Worm (Caenorhabditis elegans) whole organism, young adult: ENCODE data around the gene Y57G11C.8.
A peak's percentile ranks its signal among the peaks of the same experiment; 100 is the strongest.

Source experiments
- B0035.1 ChIP-seq: sonication (generic microtip); optimal IDR thresholded peaks from 2 replicates; lab custom pipeline; 2016; ENCODE audit warnings: missing genetic modification characterization, mild to moderate bottlenecking, missing compliant biosample characterization, missing genotype, missing genetic modification reagents
- B0336.3 ChIP-seq: fragments of 200-800 bp; sonication (Bioruptor generic); IDR thresholded peaks from 2 replicates; pipeline ENCODE4 v1.3.6; 2022; ENCODE audit warnings: missing genetic modification characterization, missing compliant biosample characterization
- C06A6.2 ChIP-seq: fragments of 200-800 bp; sonication (Bioruptor generic); conservative IDR thresholded peaks from 2 replicates; pipeline ENCODE4 v1.3.6; 2022; ENCODE audit warnings: missing genetic modification characterization, missing compliant biosample characterization
- F22D6.2 ChIP-seq: sonication (generic microtip); optimal IDR thresholded peaks from 2 replicates; lab custom pipeline; 2016; ENCODE audit warnings: mild to moderate bottlenecking, missing genetic modification characterization, missing compliant biosample characterization
- F23B12.7 ChIP-seq: sonication (generic microtip); optimal IDR thresholded peaks from 2 replicates; lab custom pipeline; 2017; ENCODE audit warnings: missing genetic modification characterization, mild to moderate bottlenecking, missing compliant biosample characterization, antibody characterized with exemption, moderate library complexity; ENCODE audit not compliant: insufficient read depth
- F49E8.2 ChIP-seq: sonication (generic microtip); optimal IDR thresholded peaks from 3 replicates; lab custom pipeline; 2017; ENCODE audit warnings: missing genetic modification characterization, mild to moderate bottlenecking, missing compliant biosample characterization, antibody characterized with exemption, moderate library complexity; ENCODE audit not compliant: insufficient read depth
- F57C9.4 ChIP-seq: sonication (generic microtip); optimal IDR thresholded peaks from 2 replicates; lab custom pipeline; 2017; ENCODE audit warnings: mild to moderate bottlenecking, missing genetic modification characterization, missing compliant biosample characterization
- K12H6.12 ChIP-seq: fragments of 200-800 bp; sonication (Bioruptor generic); optimal IDR thresholded peaks from 2 replicates; lab custom pipeline; 2018; ENCODE audit warnings: mild to moderate bottlenecking, missing genetic modification characterization, missing compliant biosample characterization
- T07F8.4 ChIP-seq: sonication (generic microtip); optimal IDR thresholded peaks from 2 replicates; lab custom pipeline; 2016; ENCODE audit warnings: mild to moderate bottlenecking, missing genetic modification characterization, moderate library complexity, missing compliant biosample characterization
- Y53G8AR.9 ChIP-seq: fragments of 200-800 bp; sonication (Bioruptor generic); conservative IDR thresholded peaks from 2 replicates; pipeline ENCODE4 v1.3.6; 2022; ENCODE audit warnings: missing genetic modification reagents, missing genetic modification characterization, missing compliant biosample characterization
- Y67H2A.10 ChIP-seq: fragments of 200-800 bp; sonication (Bioruptor generic); conservative IDR thresholded peaks from 2 replicates; pipeline ENCODE4 v1.3.6; 2022; ENCODE audit warnings: missing genetic modification reagents, missing genetic modification characterization, missing compliant biosample characterization
- Y95B8A.8 ChIP-seq: fragments of 200-800 bp; sonication (Bioruptor generic); IDR thresholded peaks from 2 replicates; pipeline ENCODE4 v1.3.6; 2022; ENCODE audit warnings: missing genetic modification reagents, missing genetic modification characterization, missing compliant biosample characterization
- atf-7 ChIP-seq: sonication (generic microtip); optimal IDR thresholded peaks from 2 replicates; lab custom pipeline; 2017; ENCODE audit warnings: mild to moderate bottlenecking, missing genetic modification characterization, missing compliant biosample characterization
- bed-2 ChIP-seq: fragments of 200-800 bp; sonication (Bioruptor generic); IDR thresholded peaks from 2 replicates; pipeline ENCODE4 v1.3.6; 2022; ENCODE audit warnings: missing genetic modification reagents, missing genetic modification characterization, missing compliant biosample characterization
- cebp-2 ChIP-seq: fragments of 200-800 bp; sonication (Bioruptor generic); IDR thresholded peaks from 2 replicates; pipeline ENCODE4 v1.3.6; 2022; ENCODE audit warnings: missing genetic modification characterization, missing compliant biosample characterization
- ceh-40 ChIP-seq: fragments of 200-800 bp; sonication (Bioruptor generic); IDR thresholded peaks from 2 replicates; pipeline ENCODE4 v1.3.6; 2022; ENCODE audit warnings: missing genetic modification characterization, missing compliant biosample characterization
- die-1 ChIP-seq: sonication (generic microtip); optimal IDR thresholded peaks from 2 replicates; lab custom pipeline; 2016; ENCODE audit warnings: missing genotype, mild to moderate bottlenecking, missing genetic modification characterization, missing compliant biosample characterization
- dox-1 ChIP-seq: fragments of 200-800 bp; sonication (Bioruptor generic); IDR thresholded peaks from 2 replicates; pipeline ENCODE4 v1.3.6; 2022; ENCODE audit warnings: missing genetic modification reagents, missing genetic modification characterization, missing compliant biosample characterization
- efl-1 ChIP-seq: fragments of 150-350 bp; optimal IDR thresholded peaks from 2 replicates; lab custom pipeline; 2014; ENCODE audit warnings: missing biosample characterization, missing genetic modification reagents, missing genetic modification characterization
- egl-18 ChIP-seq: fragments of 200-800 bp; sonication (Bioruptor generic); IDR thresholded peaks from 2 replicates; pipeline ENCODE4 v1.3.6; 2022; ENCODE audit warnings: missing genetic modification reagents, missing genetic modification characterization, missing compliant biosample characterization
- egrh-3 ChIP-seq: fragments of 200-800 bp; sonication (Bioruptor generic); IDR thresholded peaks from 2 replicates; pipeline ENCODE4 v1.3.6; 2022; ENCODE audit warnings: missing genetic modification reagents, missing genetic modification characterization, missing compliant biosample characterization
- fkh-3 ChIP-seq: sonication (generic microtip); optimal IDR thresholded peaks from 2 replicates; lab custom pipeline; 2016; ENCODE audit warnings: mild to moderate bottlenecking, missing genetic modification characterization, missing compliant biosample characterization
- hlh-26 ChIP-seq: fragments of 200-800 bp; sonication (Bioruptor generic); conservative IDR thresholded peaks from 2 replicates; pipeline ENCODE4 v1.3.6; 2022; ENCODE audit warnings: missing genetic modification reagents, missing genetic modification characterization, missing compliant biosample characterization
- hmg-20 ChIP-seq: fragments of 200-800 bp; sonication (Bioruptor generic); IDR thresholded peaks from 2 replicates; pipeline ENCODE4 v1.3.6; 2022; ENCODE audit warnings: missing genetic modification reagents, missing genetic modification characterization, missing compliant biosample characterization
- let-526 ChIP-seq: fragments of 200-800 bp; sonication (Bioruptor generic); IDR thresholded peaks from 2 replicates; pipeline ENCODE4 v1.3.6; 2022; ENCODE audit warnings: missing genetic modification reagents, missing genetic modification characterization, missing compliant biosample characterization
- let-607 ChIP-seq, 2 experiments: fragments of 200-800 bp in 1 of 2; sonication (Bioruptor generic) in 1 of 2; sonication (generic microtip) in 1 of 2; optimal IDR thresholded peaks; 2 replicates each; lab custom pipeline; 2016 to 2018; ENCODE audit warnings: mild to moderate bottlenecking in 2 of 2, missing compliant biosample characterization in 2 of 2, missing genetic modification characterization in 2 of 2, moderate library complexity in 2 of 2, missing genotype in 1 of 2
- lin-26 ChIP-seq: fragments of 200-800 bp; sonication (Bioruptor generic); IDR thresholded peaks from 2 replicates; pipeline ENCODE4 v1.3.6; 2022; ENCODE audit warnings: missing genetic modification reagents, missing genetic modification characterization, missing compliant biosample characterization
- lin-35 ChIP-seq, 3 experiments: fragments of 150-350 bp in 2 of 3; sonication (generic microtip) in 1 of 3; optimal IDR thresholded peaks; 2 replicates each; lab custom pipeline; 2014 to 2018; ENCODE audit warnings: missing biosample characterization in 3 of 3, missing genetic modification characterization in 3 of 3, missing genetic modification reagents in 3 of 3
- lin-40 ChIP-seq: sonication (generic microtip); optimal IDR thresholded peaks from 2 replicates; lab custom pipeline; 2016; ENCODE audit warnings: missing genetic modification characterization, mild to moderate bottlenecking, missing compliant biosample characterization, missing genotype, missing genetic modification reagents
- lin-54 ChIP-seq: fragments of 200-800 bp; sonication (Bioruptor generic); optimal IDR thresholded peaks from 2 replicates; lab custom pipeline; 2018; ENCODE audit warnings: mild to moderate bottlenecking, missing genetic modification characterization, missing compliant biosample characterization
- lsl-1 ChIP-seq: fragments of 200-800 bp; sonication (Bioruptor generic); optimal IDR thresholded peaks from 2 replicates; lab custom pipeline; 2018; ENCODE audit warnings: mild to moderate bottlenecking, missing genetic modification characterization, moderate library complexity, missing compliant biosample characterization
- mel-28 ChIP-seq: sonication (generic microtip); optimal IDR thresholded peaks from 2 replicates; lab custom pipeline; 2016; ENCODE audit warnings: borderline replicate concordance, mild to moderate bottlenecking, missing genetic modification characterization, missing compliant biosample characterization
- nfyb-1 ChIP-seq: fragments of 200-800 bp; sonication (Bioruptor generic); IDR thresholded peaks from 2 replicates; pipeline ENCODE4 v1.3.6; 2022; ENCODE audit warnings: missing genetic modification reagents, missing genetic modification characterization, missing compliant biosample characterization
- nhr-179 ChIP-seq: sonication (generic microtip); optimal IDR thresholded peaks from 2 replicates; lab custom pipeline; 2016; ENCODE audit warnings: mild to moderate bottlenecking, missing genetic modification characterization, missing compliant biosample characterization
- nhr-27 ChIP-seq: fragments of 200-800 bp; sonication (Bioruptor generic); optimal IDR thresholded peaks from 2 replicates; lab custom pipeline; 2018; ENCODE audit warnings: mild to moderate bottlenecking, missing genetic modification characterization, moderate library complexity, missing compliant biosample characterization
- nhr-80 ChIP-seq: sonication (generic microtip); optimal IDR thresholded peaks from 2 replicates; lab custom pipeline; 2016; ENCODE audit warnings: missing genetic modification characterization, missing compliant biosample characterization
- rec-8 ChIP-seq, 2 experiments: sonication (generic microtip); optimal IDR thresholded peaks; 2 replicates each; lab custom pipeline; 2016; ENCODE audit warnings: mild to moderate bottlenecking in 2 of 2, missing genetic modification characterization in 2 of 2, missing genetic modification reagents in 2 of 2, missing genotype in 2 of 2, missing biosample characterization in 1 of 2, missing compliant biosample characterization in 1 of 2, moderate library complexity in 1 of 2
- rpc-1 ChIP-seq, 2 experiments: fragments of 150-350 bp in 1 of 2; sonication (generic microtip) in 1 of 2; optimal IDR thresholded peaks; 2 replicates each; lab custom pipeline; 2014 to 2018; ENCODE audit warnings: missing biosample characterization in 1 of 2, missing genetic modification characterization in 1 of 2, missing genetic modification reagents in 1 of 2, missing genotype in 1 of 2
- snpc-3.4 ChIP-seq: sonication (generic microtip); optimal IDR thresholded peaks from 2 replicates; lab custom pipeline; 2017; ENCODE audit warnings: missing genetic modification characterization, mild to moderate bottlenecking, missing compliant biosample characterization, antibody characterized with exemption, moderate library complexity, missing genotype, missing genetic modification reagents
- tlf-1 ChIP-seq: fragments of 200-800 bp; sonication (Bioruptor generic); optimal IDR thresholded peaks from 2 replicates; lab custom pipeline; 2018; ENCODE audit warnings: mild to moderate bottlenecking, missing genetic modification characterization, missing compliant biosample characterization
- unc-62 ChIP-seq: fragments of 150-350 bp; optimal IDR thresholded peaks from 2 replicates; lab custom pipeline; 2014; ENCODE audit warnings: missing biosample characterization, missing genetic modification reagents, missing genetic modification characterization
- zfh-2 ChIP-seq: fragments of 200-800 bp; sonication (Bioruptor generic); conservative IDR thresholded peaks from 2 replicates; pipeline ENCODE4 v1.3.6; 2022; ENCODE audit warnings: missing genetic modification reagents, missing genetic modification characterization, missing compliant biosample characterization
- ztf-18 ChIP-seq: sonication (generic microtip); optimal IDR thresholded peaks from 2 replicates; lab custom pipeline; 2016; ENCODE audit warnings: missing genotype, mild to moderate bottlenecking, missing genetic modification characterization, missing compliant biosample characterization
- ztf-22 ChIP-seq: fragments of 200-800 bp; sonication (Bioruptor generic); optimal IDR thresholded peaks from 2 replicates; lab custom pipeline; 2018; ENCODE audit warnings: mild to moderate bottlenecking, missing genetic modification characterization, moderate library complexity, missing compliant biosample characterization
- ztf-25 ChIP-seq: fragments of 200-800 bp; sonication (Bioruptor generic); IDR thresholded peaks from 2 replicates; pipeline ENCODE4 v1.3.6; 2022; ENCODE audit warnings: missing genetic modification reagents, missing genetic modification characterization, missing compliant biosample characterization
- ztf-26 ChIP-seq: sonication (generic microtip); optimal IDR thresholded peaks from 2 replicates; lab custom pipeline; 2017; ENCODE audit warnings: missing genetic modification characterization, missing compliant biosample characterization
- ztf-28 ChIP-seq: fragments of 200-800 bp; sonication (Bioruptor generic); IDR thresholded peaks from 2 replicates; pipeline ENCODE4 v1.3.6; 2022; ENCODE audit warnings: missing genetic modification reagents, missing genetic modification characterization, missing compliant biosample characterization
- ztf-6 ChIP-seq: fragments of 200-800 bp; sonication (Bioruptor generic); IDR thresholded peaks from 2 replicates; pipeline ENCODE4 v1.3.6; 2022; ENCODE audit warnings: missing genetic modification reagents, missing genetic modification characterization, missing compliant biosample characterization

The Y57G11C.8 gene

DNA sequence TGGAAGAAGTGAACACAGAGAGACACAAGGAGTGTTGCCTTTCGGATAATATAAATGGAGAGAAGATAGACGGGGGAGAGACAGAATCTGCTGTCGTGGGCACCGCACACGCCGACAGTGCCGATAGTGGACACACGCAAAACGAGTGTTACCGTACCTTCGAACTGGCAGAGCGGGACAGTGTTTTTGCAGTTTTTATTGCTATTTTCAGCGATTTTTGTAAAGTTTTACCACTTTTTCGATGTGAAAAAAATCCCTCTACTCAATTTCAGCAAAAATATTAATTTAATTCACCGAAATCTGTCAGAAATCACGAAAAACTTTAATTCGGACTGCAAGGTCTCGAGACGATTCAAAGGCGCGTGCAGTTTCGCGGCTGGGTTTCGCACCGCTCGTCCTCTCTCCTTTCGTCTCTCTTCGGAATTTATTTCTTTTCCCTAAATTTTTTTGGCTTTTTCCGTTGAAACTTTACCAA lies 43.3 kb downstream of the Y57G11C.8 start, which contains the start of gene sec-61.A (continued):
- no peak for TF ChIP-seq nhr-27
- peak; percentile 74 for TF ChIP-seq K12H6.12 (tag; lab: Kevin White, UChicago)
- TF ChIP-seq Y95B8A.8 (GFP tag; lab: Robert Waterston, UW), result no peak
- no peak for TF ChIP-seq mel-28 (tag; lab: Kevin White, UChicago)
- no peak for TF ChIP-seq nhr-179 (tag; lab: Kevin White, UChicago)
- peak in 1 of 3 experiments; percentile 24 for TF ChIP-seq lin-35 (GFP tag; optimal IDR thresholded peaks at IDR 0.05; lab: Kevin White, UChicago)
- no peak for TF ChIP-seq hlh-26 (GFP tag; lab: Robert Waterston, UW)
- TF ChIP-seq nfyb-1 (GFP tag; lab: Robert Waterston, UW), result peak; percentile 83
- TF ChIP-seq unc-62 (GFP tag; lab: Kevin White, UChicago), result no peak
- peak; percentile 45 for TF ChIP-seq atf-7 (tag; lab: Kevin White, UChicago)
- TF ChIP-seq let-607 (tag; optimal IDR thresholded peaks at IDR 0.05; lab: Kevin White, UChicago), result peak; percentile 100
- TF ChIP-seq rec-8 (tag; optimal IDR thresholded peaks at IDR 0.05; lab: Kevin White, UChicago), result no peak
- TF ChIP-seq rpc-1 (optimal IDR thresholded peaks at IDR 0.05; lab: Kevin White, UChicago), result no peak
- no peak for TF ChIP-seq rpc-1 (tag; optimal IDR thresholded peaks at IDR 0.05; lab: Kevin White, UChicago)
- TF ChIP-seq B0035.1, result no peak
- TF ChIP-seq dox-1 (GFP tag; lab: Robert Waterston, UW), result peak; percentile 92
- TF ChIP-seq nhr-80 (tag; lab: Kevin White, UChicago), result peak; percentile 89
- TF ChIP-seq F22D6.2 (tag; lab: Kevin White, UChicago), result no peak
- TF ChIP-seq die-1, result no peak
- no peak for TF ChIP-seq Y53G8AR.9 (GFP tag; lab: Robert Waterston, UW)
- no peak for TF ChIP-seq ztf-25
- no peak for TF ChIP-seq ceh-40 (GFP tag; lab: Robert Waterston, UW)
- TF ChIP-seq lsl-1 (GFP tag; lab: Kevin White, UChicago), result peak; percentile 94
- no peak for TF ChIP-seq fkh-3
- TF ChIP-seq F23B12.7, result peak; percentile 75
- TF ChIP-seq F57C9.4 (tag; lab: Kevin White, UChicago), result no peak
- TF ChIP-seq snpc-3.4, result peak; percentile 27
- peak; percentile 20 for TF ChIP-seq ztf-26 (tag; lab: Kevin White, UChicago)
- no peak for TF ChIP-seq lin-26 (GFP tag; lab: Robert Waterston, UW)
- TF ChIP-seq hmg-20 (GFP tag; lab: Robert Waterston, UW), result no peak
- TF ChIP-seq tlf-1 (GFP tag; lab: Kevin White, UChicago), result peak; percentile 77
- peak; percentile 35 for TF ChIP-seq efl-1 (GFP tag; lab: Kevin White, UChicago)
- peak; percentile 70 for TF ChIP-seq lin-54 (GFP tag; lab: Kevin White, UChicago)
- 0 out of 2 replicates have a peak, but pooled peaks have one; percentile 27 for TF ChIP-seq B0336.3 (GFP tag; lab: Robert Waterston, UW)
- no peak for TF ChIP-seq bed-2 (GFP tag; lab: Robert Waterston, UW)
- TF ChIP-seq T07F8.4 (tag; lab: Kevin White, UChicago), result no peak
- TF ChIP-seq F49E8.2 (tag; lab: Kevin White, UChicago), result no peak
- TF ChIP-seq let-526, result no peak
- no peak for TF ChIP-seq egl-18
- peak; percentile 83 for TF ChIP-seq ztf-18
- TF ChIP-seq lin-40 (tag; lab: Kevin White, UChicago), result peak; percentile 86
- TF ChIP-seq zfh-2 (GFP tag; lab: Robert Waterston, UW), result peak; percentile 3; the same call in 1 of the 2 replicates
- 0 out of 2 replicates have a peak, but pooled peaks have one; percentile 8 for TF ChIP-seq egrh-3 (GFP tag; lab: Robert Waterston, UW)
- no peak for TF ChIP-seq ztf-28
- no peak for TF ChIP-seq C06A6.2 (GFP tag; lab: Robert Waterston, UW)
- TF ChIP-seq ztf-6, result no peak
- no peak for TF ChIP-seq ztf-22 (GFP tag; lab: Kevin White, UChicago)
- 0 out of 2 replicates have a peak, but pooled peaks have one; percentile 38 for TF ChIP-seq Y67H2A.10 (GFP tag; lab: Robert Waterston, UW)
- TF ChIP-seq cebp-2, result no peak
